Fruit fly (Drosophila melanogaster) S2 (cell line): Measurements from ENCODE around the gene pkaap.

Source experiments
- CG8478 ChIP-seq: fragments of >200 bp; optimal IDR thresholded peaks from 2 replicates; lab custom pipeline; 2018
- CTCF ChIP-seq, 2 experiments: fragments of >200 bp; optimal IDR thresholded peaks; 2 replicates each; lab custom pipeline; 2018

DNA sequence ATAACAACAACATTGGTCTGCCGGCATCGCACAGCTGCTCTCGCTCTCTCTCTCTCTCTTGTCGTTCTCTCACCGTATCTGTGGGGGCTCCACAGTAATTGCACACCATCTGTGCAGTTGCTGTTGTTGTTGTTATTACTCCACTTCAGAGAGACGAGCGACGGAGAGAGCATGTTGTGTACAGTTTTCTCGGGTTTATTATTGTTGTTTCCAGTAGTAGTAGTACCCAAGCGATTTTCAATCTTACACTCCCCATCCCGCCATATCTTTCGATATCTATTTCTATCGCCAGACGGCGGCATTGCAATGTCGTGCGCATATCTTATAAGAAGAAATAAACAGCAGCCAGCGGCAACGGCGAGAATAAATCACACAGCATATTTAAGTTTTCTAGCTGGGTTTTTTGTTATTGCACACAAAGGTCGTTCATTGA, 20.0 kb upstream of the pkaap start:
- TF ChIP-seq CTCF (optimal IDR thresholded peaks at IDR 0.05; lab: Kevin White, UChicago) (no peak), CG8478 (lab: Kevin White, UChicago) (no peak)
